Worm (Caenorhabditis elegans): Measurements from ENCODE around the gene C53C11.2.
"Not testable (repeated sequence)": the region's sequence is repeated elsewhere in the genome, so short reads cannot be mapped to it uniquely, and the experiment has no call there.

C53C11.2 gene

DNA sequence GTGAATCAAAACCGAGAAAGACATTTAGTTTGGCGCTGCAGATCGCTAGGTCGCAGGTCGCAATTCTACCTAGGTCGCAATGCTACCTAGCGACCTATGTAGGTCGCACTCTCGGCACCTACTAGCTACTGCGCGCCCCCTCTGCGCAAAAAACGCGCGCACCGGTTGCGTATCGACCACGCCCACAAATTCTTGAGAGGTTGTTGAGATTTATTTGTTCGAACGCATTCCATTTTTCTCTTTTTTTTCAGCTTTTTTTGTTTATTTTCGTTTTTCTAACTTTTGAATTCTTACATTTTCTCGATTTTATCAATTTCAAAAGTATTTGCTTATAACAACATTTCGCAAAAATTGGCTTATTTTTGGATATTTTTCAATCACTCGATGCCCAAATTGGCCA is 34.5 kb upstream of the C53C11.2 start, which contains the start of gene C33E10.10:
Gene C33E10.10 (minus strand): TSS at position 101 of the 400 bp plus-strand sequence.
- TF ChIP-seq arid-1 (GFP tag; conservative IDR thresholded peaks at IDR 0.05) (no peak), lin-15B (tag; optimal IDR thresholded peaks at IDR 0.05) (no peak), lin-39 (tag; optimal IDR thresholded peaks at IDR 0.05) (no peak), daf-8 (GFP tag; IDR thresholded peaks at IDR 0.05) (no peak), vab-7 (GFP tag; IDR thresholded peaks at IDR 0.05) (no peak), rbr-2 (tag; optimal IDR thresholded peaks at IDR 0.05) (no peak), lin-38 (GFP tag; IDR thresholded peaks at IDR 0.05) (no peak), saeg-2 (GFP tag; IDR thresholded peaks at IDR 0.05) (no peak), hif-1 (tag; optimal IDR thresholded peaks at IDR 0.05) (no peak), cey-2 (tag; optimal IDR thresholded peaks at IDR 0.05; ENCODE audit: borderline replicate concordance, insufficient read depth) (no peak), madf-5 (GFP tag; IDR thresholded peaks at IDR 0.05) (no peak), ceh-20 (GFP tag; IDR thresholded peaks at IDR 0.05) (no peak), ceh-44 (GFP tag; IDR thresholded peaks at IDR 0.05) (no peak), nhr-237 (tag; optimal IDR thresholded peaks at IDR 0.05) (no peak), nhr-48 (tag; optimal IDR thresholded peaks at IDR 0.05) (no peak), Y75B8A.6 (GFP tag; IDR thresholded peaks at IDR 0.05) (no peak), sdz-12 (GFP tag; optimal IDR thresholded peaks at IDR 0.05) (no peak), dve-1 (tag; optimal IDR thresholded peaks at IDR 0.05; ENCODE audit: insufficient read depth) (no peak), F49E8.2 (tag; optimal IDR thresholded peaks at IDR 0.05; ENCODE audit: borderline replicate concordance) (no peak)

- TF ChIP-seq vab-7 (GFP tag; IDR thresholded peaks at IDR 0.05) (no peak), nhr-77 (tag; optimal IDR thresholded peaks at IDR 0.05) (no peak), ces-1 (GFP tag; optimal IDR thresholded peaks at IDR 0.05) (no peak), ceh-32 (tag; optimal IDR thresholded peaks at IDR 0.05; ENCODE audit: poor library complexity) (no peak), dpl-1 (GFP tag; optimal IDR thresholded peaks at IDR 0.05) (no peak), set-16 (GFP tag; IDR thresholded peaks at IDR 0.05) (no peak), Y5F2A.4 (GFP tag; optimal IDR thresholded peaks at IDR 0.05) (no peak), ctbp-1 (GFP tag; IDR thresholded peaks at IDR 0.05) (no peak), mdl-1 (tag; optimal IDR thresholded peaks at IDR 0.05) (no peak), lin-1 (GFP tag; IDR thresholded peaks at IDR 0.05) (no peak), R02D3.7 (tag; optimal IDR thresholded peaks at IDR 0.05) (no peak), ceh-62 (tag; optimal IDR thresholded peaks at IDR 0.05) (no peak)
Measured at ce11 chrX:17302419-17302818, 34.0 kb upstream of the C53C11.2 start, which contains the start of gene fbxa-120. fbxa-120 (plus strand) TSS chrX:17302719.

ce11 chrX:17304920-17305319 is 31.5 kb upstream of the C53C11.2 start, which contains the start of gene C33E10.1:
C33E10.1 (plus strand) TSS chrX:17305220.
- not testable (repeated sequence) for TF ChIP-seq tag-97 (GFP tag; IDR thresholded peaks at IDR 0.05); nhr-102 (tag; optimal IDR thresholded peaks at IDR 0.05); nhr-41 (GFP tag; IDR thresholded peaks at IDR 0.05)

DNA sequence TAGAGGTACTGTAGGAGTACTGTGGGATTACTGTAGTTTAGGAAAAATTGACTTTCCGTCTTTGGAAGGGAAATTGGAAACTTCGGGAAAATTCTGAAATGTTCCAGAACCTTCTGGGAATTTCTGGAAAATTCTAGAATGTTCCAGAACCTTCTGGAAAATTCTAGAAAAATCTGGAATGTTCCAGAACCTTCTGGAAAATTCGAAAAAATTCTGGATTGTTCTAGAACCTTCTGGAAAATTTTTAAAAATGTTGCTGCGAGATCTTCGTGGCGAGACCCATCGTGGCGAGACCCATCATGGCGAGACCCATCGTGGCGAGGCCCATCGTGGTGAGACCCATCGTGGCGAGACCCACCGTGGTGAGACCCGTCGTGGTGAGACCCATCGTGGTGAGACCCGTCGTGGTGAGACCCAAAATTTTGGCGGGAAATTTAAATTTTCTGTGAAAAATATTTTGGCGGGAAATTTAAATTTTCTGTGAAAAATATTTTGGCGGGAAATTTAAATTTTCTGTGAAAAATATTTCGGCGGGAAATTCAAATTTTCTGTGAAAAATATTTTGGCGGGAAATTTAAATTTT is 25.6 kb upstream of the C53C11.2 start, which contains the start of gene C53C11.4:
Gene C53C11.4 (plus strand): TSS at position 179 of the 583 bp plus-strand sequence.
- TF ChIP-seq set-16 (GFP tag; IDR thresholded peaks at IDR 0.05) (peak; percentile 62), dmd-8 (GFP tag; IDR thresholded peaks at IDR 0.05) (peak; percentile 66; the same call in 1 of the 2 replicates)
